Worm (Caenorhabditis elegans): Measurements from ENCODE around the gene C02B8.7.

DNA sequence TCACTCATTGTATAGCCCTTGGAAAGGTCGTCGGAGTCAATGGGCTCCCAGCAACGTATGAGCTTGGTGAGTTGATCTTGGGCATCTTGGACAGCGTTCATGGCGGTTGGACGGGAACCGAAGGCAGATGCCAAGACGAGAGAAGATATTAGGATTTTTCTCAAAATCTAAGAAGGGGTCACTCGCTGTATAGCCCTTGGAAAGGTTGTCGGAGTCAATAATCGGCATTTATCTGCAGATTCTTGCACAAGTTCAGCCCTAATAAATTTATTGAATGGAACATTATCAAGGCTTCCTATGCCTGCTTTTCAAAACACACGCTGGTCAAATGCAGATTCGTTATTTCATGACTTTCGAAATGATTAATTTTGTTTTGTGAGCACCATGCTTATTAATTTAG is at the start of gene C02B8.7:
- no peak for TF ChIP-seq skn-1 (tag; optimal IDR thresholded peaks at IDR 0.05)
- TF ChIP-seq mdl-1 (tag; optimal IDR thresholded peaks at IDR 0.05), result no peak
- TF ChIP-seq ztf-11 (tag; optimal IDR thresholded peaks at IDR 0.05), result no peak
- TF ChIP-seq mab-5 (tag; optimal IDR thresholded peaks at IDR 0.05), result no peak
- no peak for TF ChIP-seq elt-3 (tag; optimal IDR thresholded peaks at IDR 0.05)
- TF ChIP-seq ama-1 (optimal IDR thresholded peaks at IDR 0.05), result no peak
- TF ChIP-seq nhr-237 (tag; optimal IDR thresholded peaks at IDR 0.05), result no peak
- TF ChIP-seq elt-1 (tag; optimal IDR thresholded peaks at IDR 0.05), result no peak
- TF ChIP-seq lin-13 (GFP tag; optimal IDR thresholded peaks at IDR 0.05), result no peak
- TF ChIP-seq dmd-4 (tag; optimal IDR thresholded peaks at IDR 0.05), result no peak

All from whole organism, L2 larva.